Worm (Caenorhabditis elegans): ENCODE results near the gene ZK418.6.

ZK418.6 gene

DNA sequence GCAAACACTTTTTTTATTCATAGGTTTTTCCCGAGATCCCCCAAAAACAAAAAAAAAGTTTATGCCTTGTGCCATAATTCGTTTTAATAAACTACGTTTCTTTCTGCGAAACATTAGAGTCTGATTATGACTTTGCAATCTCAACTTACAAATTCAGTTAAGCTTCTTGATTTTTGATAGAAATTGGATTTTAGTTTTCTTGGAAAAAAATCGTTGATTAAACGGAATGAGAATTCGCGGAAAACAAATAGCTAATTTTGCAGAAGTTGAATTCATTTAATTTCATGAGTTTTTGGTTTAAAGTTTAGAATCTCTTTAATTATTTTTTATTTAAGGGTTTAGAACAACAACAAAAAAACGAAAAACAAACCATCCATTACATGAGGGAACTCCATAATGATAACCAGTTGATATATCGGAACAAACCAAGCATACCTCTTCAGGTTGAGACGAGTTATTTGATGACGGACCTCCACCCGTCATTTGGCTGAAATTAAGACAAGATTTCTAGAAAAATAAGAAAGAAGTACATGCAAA, 36.4 kb upstream of the ZK418.6 start, which contains the start of gene nhr-10 (continued):
- no peak for TF ChIP-seq nhr-84 (tag; optimal IDR thresholded peaks at IDR 0.05)
- peak; percentile 40 for TF ChIP-seq lin-14 (GFP tag; optimal IDR thresholded peaks at IDR 0.05)
- no peak for TF ChIP-seq ceh-90 (tag; optimal IDR thresholded peaks at IDR 0.05)
- peak; percentile 71 for TF ChIP-seq fkh-8 (tag; optimal IDR thresholded peaks at IDR 0.05)
- TF ChIP-seq lsy-2 (tag; optimal IDR thresholded peaks at IDR 0.05), result peak in 1 of 2 experiments; percentile 46
- TF ChIP-seq fos-1 (tag; optimal IDR thresholded peaks at IDR 0.05), result no peak
- TF ChIP-seq blmp-1 (tag; optimal IDR thresholded peaks at IDR 0.05), result no peak

DNA sequence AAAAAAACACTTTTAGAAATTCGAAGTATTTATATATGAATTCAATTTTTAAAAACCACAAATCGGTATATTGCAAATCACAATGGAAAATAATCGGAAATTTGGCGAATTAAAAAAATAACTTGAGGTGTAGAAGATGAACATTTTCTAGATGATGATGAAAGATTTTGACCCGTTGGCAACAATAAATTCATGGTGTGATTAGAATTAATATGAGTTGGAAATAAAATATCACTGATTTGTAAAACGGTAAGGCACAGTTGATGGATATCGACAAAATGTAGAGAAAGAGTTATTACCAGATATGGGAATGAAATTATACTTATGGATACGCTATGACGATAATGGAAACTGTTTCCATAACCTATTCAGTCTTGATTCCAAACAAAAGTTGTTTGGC, 33.6 kb upstream of the ZK418.6 start:
- no peak for TF ChIP-seq nhr-85 (tag)
- no peak for TF ChIP-seq unc-62 (GFP tag; optimal IDR thresholded peaks at IDR 0.05)
- TF ChIP-seq nhr-28 (tag; optimal IDR thresholded peaks at IDR 0.05), result no peak
- no peak for TF ChIP-seq isw-1 (GFP tag; IDR thresholded peaks at IDR 0.05)
- TF ChIP-seq hlh-4 (tag; optimal IDR thresholded peaks at IDR 0.05), result no peak
- no peak for TF ChIP-seq skn-1 (tag; optimal IDR thresholded peaks at IDR 0.05)
- TF ChIP-seq C04F5.9 (tag; optimal IDR thresholded peaks at IDR 0.05), result no peak
- no peak for TF ChIP-seq pax-3 (tag; optimal IDR thresholded peaks at IDR 0.05)
- no peak for TF ChIP-seq ztf-11 (tag; optimal IDR thresholded peaks at IDR 0.05)
- no peak for TF ChIP-seq nhr-237 (tag; optimal IDR thresholded peaks at IDR 0.05)
- no peak for TF ChIP-seq elt-3 (tag; optimal IDR thresholded peaks at IDR 0.05)
- TF ChIP-seq ama-1 (optimal IDR thresholded peaks at IDR 0.05), result no peak
- no peak for TF ChIP-seq ceh-88 (GFP tag; IDR thresholded peaks at IDR 0.05)
- no peak for TF ChIP-seq irx-1 (tag; optimal IDR thresholded peaks at IDR 0.05)
- TF ChIP-seq unc-130 (tag; optimal IDR thresholded peaks at IDR 0.05), result no peak
- TF ChIP-seq hlh-17 (GFP tag; optimal IDR thresholded peaks at IDR 0.05; ENCODE audit: borderline replicate concordance), result no peak
- TF ChIP-seq snu-23 (GFP tag; optimal IDR thresholded peaks at IDR 0.05), result no peak
- no peak for TF ChIP-seq lin-39 (tag; optimal IDR thresholded peaks at IDR 0.05)
- TF ChIP-seq dpl-1 (GFP tag; optimal IDR thresholded peaks at IDR 0.05), result no peak

ce11 chrIII:7111793-7112192, 33.2 kb upstream of the ZK418.6 start, which contains the start of gene B0280.7:
Gene B0280.7 (minus strand): TSS chrIII:7111893.
- TF ChIP-seq nhr-77 (tag; optimal IDR thresholded peaks at IDR 0.05) (no peak), elt-2 (tag; optimal IDR thresholded peaks at IDR 0.05) (no peak), unc-130 (tag; optimal IDR thresholded peaks at IDR 0.05) (no peak), jun-1 (tag; optimal IDR thresholded peaks at IDR 0.05) (no peak), C16A3.4 (tag; optimal IDR thresholded peaks at IDR 0.05) (no peak), lin-14 (GFP tag; optimal IDR thresholded peaks at IDR 0.05) (no peak), nhr-237 (tag; optimal IDR thresholded peaks at IDR 0.05) (no peak), ces-1 (GFP tag; optimal IDR thresholded peaks at IDR 0.05) (no peak)

DNA sequence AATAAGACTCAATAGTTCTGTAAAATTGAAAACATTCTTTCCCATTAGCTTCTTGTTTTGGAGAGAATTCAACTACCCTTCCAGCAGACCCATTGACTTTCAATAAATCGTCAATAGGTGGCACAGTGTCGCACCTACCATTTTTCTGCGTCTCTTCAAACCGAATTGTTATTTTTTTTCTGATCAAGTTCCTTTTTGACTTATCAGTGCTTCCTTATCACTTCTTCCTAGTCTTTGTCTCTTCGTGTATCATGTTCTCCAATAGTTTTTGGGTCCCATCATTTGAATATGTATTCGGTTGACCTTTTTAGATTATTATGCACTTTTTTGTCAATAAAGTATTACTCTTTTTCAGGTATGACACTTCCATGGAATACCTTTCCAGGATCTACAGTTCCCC, 29.3 kb upstream of the ZK418.6 start, which contains the start of gene odd-1:
TSS of gene odd-1 (plus strand) at position 349 of the 400 bp plus-strand sequence.
- TF ChIP-seq elt-2 (tag; optimal IDR thresholded peaks at IDR 0.05) (peak; percentile 7), pax-3 (tag; optimal IDR thresholded peaks at IDR 0.05) (no peak)

DNA sequence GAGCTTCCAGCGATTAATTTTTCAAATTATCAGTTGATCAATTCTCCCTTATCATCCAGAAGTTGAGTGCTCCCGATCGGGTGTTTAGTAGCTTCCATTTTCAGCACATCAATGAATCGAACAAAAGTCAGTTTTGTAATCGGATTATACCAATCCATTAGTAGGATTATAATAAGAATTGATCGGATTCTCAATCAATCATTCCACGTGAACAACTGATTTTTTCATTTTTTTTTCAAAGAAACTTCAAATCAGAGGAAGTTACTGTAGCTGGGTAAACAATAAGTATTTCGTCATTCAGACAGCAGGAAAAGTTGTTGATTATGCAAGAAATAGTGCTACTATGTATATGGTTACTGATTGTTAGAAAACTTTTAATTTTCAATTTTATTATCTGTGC, 28.2 kb upstream of the ZK418.6 start:
- no peak for TF ChIP-seq xbp-1 (tag; optimal IDR thresholded peaks at IDR 0.05)
- TF ChIP-seq nhr-11 (tag; optimal IDR thresholded peaks at IDR 0.05), result no peak
- peak; percentile 48 for TF ChIP-seq elt-2 (tag; optimal IDR thresholded peaks at IDR 0.05)

DNA sequence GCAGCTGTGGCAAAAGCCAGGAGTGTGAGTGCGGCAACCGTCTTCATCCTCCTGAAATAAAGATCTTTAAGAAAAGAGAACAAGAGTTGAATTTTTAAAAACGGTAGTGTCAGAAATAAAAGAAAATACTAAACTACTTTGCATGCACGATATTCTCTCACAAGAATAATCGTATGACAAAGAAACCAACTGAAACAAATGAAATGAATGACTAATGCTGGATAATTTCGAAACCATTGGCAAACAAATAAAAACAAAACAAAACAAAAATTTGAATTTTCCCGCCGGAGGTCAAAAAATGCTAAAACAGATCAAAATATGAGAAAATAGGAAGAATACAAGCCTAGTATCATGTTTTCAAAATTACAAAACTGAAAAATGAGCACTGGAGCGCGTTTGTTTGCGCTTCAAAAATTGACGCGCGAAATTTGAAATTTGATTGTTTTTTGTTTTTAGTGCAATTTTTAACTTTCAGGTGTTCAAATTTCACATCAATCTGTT, 25.4 kb upstream of the ZK418.6 start, which contains the start of gene cpg-2:
TSS of gene cpg-2 (minus strand) at position 51 of the 501 bp plus-strand sequence.
- TF ChIP-seq blmp-1 (tag; optimal IDR thresholded peaks at IDR 0.05), result no peak
- no peak for TF ChIP-seq nhr-237 (tag; optimal IDR thresholded peaks at IDR 0.05)
- no peak for TF ChIP-seq fkh-10 (GFP tag; optimal IDR thresholded peaks at IDR 0.05)
